Fruit fly (Drosophila melanogaster) whole organism, embryonic: ENCODE measurements around the gene tHMG1.

Source experiments
- Aef1 ChIP-seq: fragments of 200-800 bp; sonication (Bioruptor generic); IDR thresholded peaks from 3 replicates; pipeline ENCODE4 v1.3.6; 2022; ENCODE audit warnings: missing biosample characterization, missing genetic modification characterization
- Atf3 ChIP-seq: fragments of 200-800 bp; sonication (Bioruptor generic); optimal IDR thresholded peaks from 3 replicates; lab custom pipeline; 2016; ENCODE audit warnings: missing biosample characterization, missing genetic modification characterization
- B-H1 ChIP-seq: fragments of 200-800 bp; sonication (Bioruptor generic); IDR thresholded peaks from 3 replicates; pipeline ENCODE4 v1.3.6; 2022; ENCODE audit warnings: missing biosample characterization, missing genetic modification characterization
- CG11247 ChIP-seq: fragments of 200-800 bp; sonication (Bioruptor generic); IDR thresholded peaks from 2 replicates; pipeline ENCODE4 v1.3.6; 2022; ENCODE audit warnings: missing biosample characterization, missing genetic modification characterization
- CG11560 ChIP-seq: fragments of 200-800 bp; sonication (Bioruptor generic); IDR thresholded peaks from 3 replicates; pipeline ENCODE4 v1.3.6; 2022; ENCODE audit warnings: missing biosample characterization, missing genetic modification characterization
- CG11696 ChIP-seq: fragments of 200-800 bp; sonication (Bioruptor generic); IDR thresholded peaks from 2 replicates; pipeline ENCODE4 v1.3.6; 2022; ENCODE audit warnings: missing biosample characterization, missing genetic modification characterization
- CG12744 ChIP-seq: fragments of 200-800 bp; sonication (Bioruptor generic); optimal IDR thresholded peaks from 2 replicates; lab custom pipeline; 2016; ENCODE audit warnings: missing biosample characterization, missing genetic modification characterization
- CG14050 ChIP-seq: fragments of 200-800 bp; sonication (Bioruptor generic); IDR thresholded peaks from 3 replicates; pipeline ENCODE4 v1.3.6; 2022; ENCODE audit warnings: missing biosample characterization, missing genetic modification characterization
- CG14441 ChIP-seq: fragments of 200-800 bp; sonication (Bioruptor generic); IDR thresholded peaks from 2 replicates; pipeline ENCODE4 v1.3.6; 2022; ENCODE audit warnings: missing biosample characterization, missing genetic modification characterization
- CG14710 ChIP-seq: fragments of 200-800 bp; sonication (Bioruptor generic); optimal IDR thresholded peaks from 3 replicates; lab custom pipeline; 2019; ENCODE audit warnings: missing biosample characterization, mild to moderate bottlenecking, missing genetic modification characterization, moderate library complexity
- CG15601 ChIP-seq: fragments of 200-800 bp; sonication (Bioruptor generic); optimal IDR thresholded peaks from 3 replicates; lab custom pipeline; 2019; ENCODE audit warnings: missing biosample characterization, mild to moderate bottlenecking, missing genetic modification characterization, moderate library complexity
- CG2116 ChIP-seq: fragments of 200-800 bp; sonication (Bioruptor generic); optimal IDR thresholded peaks from 3 replicates; lab custom pipeline; 2018; ENCODE audit warnings: missing biosample characterization, mild to moderate bottlenecking, missing genetic modification characterization
- CG30020 ChIP-seq: fragments of 200-800 bp; optimal IDR thresholded peaks from 2 replicates; lab custom pipeline; 2019; ENCODE audit warnings: missing biosample characterization, mild to moderate bottlenecking, missing genetic modification characterization, moderate library complexity
- CG31365 ChIP-seq: fragments of 200-800 bp; sonication (Bioruptor generic); optimal IDR thresholded peaks from 2 replicates; lab custom pipeline; 2018; ENCODE audit warnings: missing biosample characterization, mild to moderate bottlenecking, missing genetic modification characterization
- CG33557 ChIP-seq: fragments of 200-800 bp; sonication (Bioruptor generic); optimal IDR thresholded peaks from 2 replicates; lab custom pipeline; 2019; ENCODE audit warnings: missing biosample characterization, mild to moderate bottlenecking, missing genetic modification characterization, moderate library complexity
- CG3995 ChIP-seq: fragments of 200-800 bp; sonication (Bioruptor generic); optimal IDR thresholded peaks from 3 replicates; lab custom pipeline; 2016; ENCODE audit warnings: missing biosample characterization, missing genetic modification characterization
- CG4730 ChIP-seq: fragments of 200-800 bp; sonication (Bioruptor generic); IDR thresholded peaks from 2 replicates; pipeline ENCODE4 v1.3.6; 2022; ENCODE audit warnings: missing biosample characterization, missing genetic modification characterization
- CG6765 ChIP-seq: fragments of 200-800 bp; sonication (Bioruptor generic); optimal IDR thresholded peaks from 3 replicates; lab custom pipeline; 2017; ENCODE audit warnings: missing biosample characterization, mild to moderate bottlenecking, missing genetic modification characterization
- CG7271 ChIP-seq: fragments of 200-800 bp; sonication (Bioruptor generic); optimal IDR thresholded peaks from 2 replicates; lab custom pipeline; 2018; ENCODE audit warnings: missing biosample characterization, mild to moderate bottlenecking, missing genetic modification characterization, moderate library complexity
- CG7786 ChIP-seq: fragments of 200-800 bp; sonication (Bioruptor generic); optimal IDR thresholded peaks from 2 replicates; lab custom pipeline; 2016; ENCODE audit warnings: missing biosample characterization, missing genetic modification characterization
- CG9437 ChIP-seq: fragments of 200-800 bp; sonication (Bioruptor generic); optimal IDR thresholded peaks from 2 replicates; lab custom pipeline; 2018; ENCODE audit warnings: missing biosample characterization, mild to moderate bottlenecking, missing genetic modification characterization
- Hey ChIP-seq: fragments of 200-800 bp; sonication (Bioruptor generic); optimal IDR thresholded peaks from 3 replicates; lab custom pipeline; 2018; ENCODE audit warnings: missing biosample characterization, mild to moderate bottlenecking, missing genetic modification characterization
- Hr78 ChIP-seq, 2 experiments: fragments of 200-800 bp in 1 of 2; fragments of >200 bp in 1 of 2; sonication (Bioruptor generic) in 1 of 2; optimal IDR thresholded peaks; 2 replicates each; lab custom pipeline; 2017 to 2019; ENCODE audit warnings: missing biosample characterization in 2 of 2, missing genetic modification characterization in 2 of 2, mild to moderate bottlenecking in 1 of 2, moderate library complexity in 1 of 2
- Lpt ChIP-seq: fragments of >200 bp; optimal IDR thresholded peaks from 2 replicates; lab custom pipeline; 2018; ENCODE audit warnings: missing biosample characterization, missing genetic modification characterization
- Med ChIP-seq: fragments of 200-800 bp; sonication (Bioruptor generic); peaks from one replicate; lab custom pipeline; 2016; ENCODE audit warnings: missing biosample characterization, missing genetic modification characterization, mild to moderate bottlenecking, inconsistent platforms, moderate library complexity
- Pdp1 ChIP-seq, 2 experiments: fragments of 200-800 bp; sonication (Bioruptor generic); optimal IDR thresholded peaks; 3 replicates each; lab custom pipeline; 2016; ENCODE audit warnings: missing biosample characterization in 2 of 2, missing genetic modification characterization in 2 of 2, mild to moderate bottlenecking in 1 of 2, moderate library complexity in 1 of 2
- Usf ChIP-seq: fragments of 200-800 bp; sonication (Bioruptor generic); optimal IDR thresholded peaks from 2 replicates; lab custom pipeline; 2017; ENCODE audit warnings: missing genotype, missing biosample characterization, missing genetic modification characterization
- al ChIP-seq: fragments of 200-800 bp; sonication (Bioruptor generic); IDR thresholded peaks from 2 replicates; pipeline ENCODE4 v1.3.6; 2022; ENCODE audit warnings: missing biosample characterization, missing genetic modification characterization
- chinmo ChIP-seq: fragments of 200-800 bp; sonication (Bioruptor generic); IDR thresholded peaks from 4 replicates; pipeline ENCODE4 v1.3.6; 2022; ENCODE audit warnings: missing biosample characterization, missing genetic modification characterization; ENCODE audit not compliant: partially characterized antibody
- chm ChIP-seq: fragments of 200-800 bp; sonication (Bioruptor generic); IDR thresholded peaks from 2 replicates; pipeline ENCODE4 v1.3.6; 2022; ENCODE audit warnings: missing biosample characterization, missing genetic modification characterization
- chn ChIP-seq: fragments of 200-800 bp; sonication (Bioruptor generic); optimal IDR thresholded peaks from 2 replicates; lab custom pipeline; 2016; ENCODE audit warnings: missing biosample characterization, missing genetic modification characterization
- dpn ChIP-seq, 2 experiments: fragments of 200-800 bp; sonication (Bioruptor generic); optimal IDR thresholded peaks; 3 replicates each; lab custom pipeline; 2016; ENCODE audit warnings: missing biosample characterization in 2 of 2, missing genetic modification characterization in 2 of 2
- eve ChIP-seq, 2 experiments: fragments of >200 bp; optimal IDR thresholded peaks; 2 replicates each; lab custom pipeline; 2017; ENCODE audit warnings: missing biosample characterization in 2 of 2, missing genetic modification characterization in 2 of 2
- fru ChIP-seq: fragments of >200 bp; optimal IDR thresholded peaks from 2 replicates; lab custom pipeline; 2017
- gcm ChIP-seq: fragments of 200-800 bp; sonication (Bioruptor generic); optimal IDR thresholded peaks from 2 replicates; lab custom pipeline; 2019; ENCODE audit warnings: missing biosample characterization, mild to moderate bottlenecking, missing genetic modification characterization, moderate library complexity
- inv ChIP-seq: fragments of 200-800 bp; sonication (Bioruptor generic); IDR thresholded peaks from 2 replicates; pipeline ENCODE4 v1.3.6; 2022; ENCODE audit warnings: missing biosample characterization, missing genetic modification characterization; ENCODE audit not compliant: partially characterized antibody
- lbe ChIP-seq: fragments of 200-800 bp; sonication (Bioruptor generic); optimal IDR thresholded peaks from 2 replicates; lab custom pipeline; 2016; ENCODE audit warnings: missing biosample characterization, mild to moderate bottlenecking, missing genetic modification characterization
- lilli ChIP-seq: fragments of 200-800 bp; sonication (Bioruptor generic); optimal IDR thresholded peaks from 3 replicates; lab custom pipeline; 2016; ENCODE audit warnings: missing biosample characterization, missing genetic modification characterization
- nerfin-1 ChIP-seq: fragments of 200-800 bp; sonication (Bioruptor generic); optimal IDR thresholded peaks from 3 replicates; lab custom pipeline; 2019; ENCODE audit warnings: missing biosample characterization, mild to moderate bottlenecking, missing genetic modification characterization, moderate library complexity
- peb ChIP-seq: fragments of 200-800 bp; sonication (Bioruptor generic); IDR thresholded peaks from 2 replicates; pipeline ENCODE4 v1.3.6; 2022; ENCODE audit warnings: missing biosample characterization, missing genetic modification characterization
- pum ChIP-seq: fragments of 200-800 bp; sonication (Bioruptor generic); optimal IDR thresholded peaks from 2 replicates; lab custom pipeline; 2016; ENCODE audit warnings: missing biosample characterization, missing genetic modification characterization
- ranshi ChIP-seq: fragments of 200-800 bp; sonication (Bioruptor generic); IDR thresholded peaks from 2 replicates; pipeline ENCODE4 v1.3.6; 2022; ENCODE audit warnings: missing biosample characterization, missing genetic modification characterization
- rib ChIP-seq: fragments of 200-800 bp; sonication (Bioruptor generic); IDR thresholded peaks from 2 replicates; pipeline ENCODE4 v1.3.6; 2022; ENCODE audit warnings: missing biosample characterization, missing genetic modification characterization
- sens ChIP-seq: fragments of 200-800 bp; sonication (Bioruptor generic); peaks from one replicate; lab custom pipeline; 2016; ENCODE audit warnings: missing biosample characterization, missing genetic modification characterization
- sisA ChIP-seq: fragments of 200-800 bp; sonication (Bioruptor generic); IDR thresholded peaks from 2 replicates; pipeline ENCODE4 v1.3.6; 2022; ENCODE audit warnings: missing biosample characterization, missing genetic modification characterization
- ssp ChIP-seq: fragments of 200-800 bp; sonication (Bioruptor generic); IDR thresholded peaks from 2 replicates; pipeline ENCODE4 v1.3.6; 2022; ENCODE audit warnings: missing biosample characterization, missing genetic modification characterization
- trem ChIP-seq: fragments of 200-800 bp; optimal IDR thresholded peaks from 3 replicates; lab custom pipeline; 2019; ENCODE audit warnings: missing biosample characterization, mild to moderate bottlenecking, missing genetic modification characterization, moderate library complexity
- tup ChIP-seq: fragments of 200-800 bp; sonication (Bioruptor generic); optimal IDR thresholded peaks from 2 replicates; lab custom pipeline; 2016; ENCODE audit warnings: missing biosample characterization, mild to moderate bottlenecking, missing genetic modification characterization, moderate library complexity
- vfl ChIP-seq: fragments of 200-800 bp; sonication (Bioruptor generic); optimal IDR thresholded peaks from 2 replicates; lab custom pipeline; 2016; ENCODE audit warnings: missing biosample characterization, missing genetic modification characterization
- wek ChIP-seq: fragments of 200-800 bp; sonication (Bioruptor generic); optimal IDR thresholded peaks from 3 replicates; lab custom pipeline; 2018; ENCODE audit warnings: missing biosample characterization, mild to moderate bottlenecking, missing genetic modification characterization, moderate library complexity
- wor ChIP-seq: fragments of 200-800 bp; sonication (Bioruptor generic); IDR thresholded peaks from 2 replicates; pipeline ENCODE4 v1.3.6; 2022; ENCODE audit warnings: missing biosample characterization, missing genetic modification characterization

tHMG1 gene

dm6 chr3R:22525546-22526352, 34.1 kb downstream of the tHMG1 start (continued):
- TF ChIP-seq Usf (GFP tag; lab: Kevin White, UChicago) (no peak), ranshi (no peak), CG14710 (no peak), CG33557 (GFP tag; lab: Kevin White, UChicago) (no peak), CG6765 (GFP tag; lab: Kevin White, UChicago) (no peak), Pdp1 (GFP tag; optimal IDR thresholded peaks at IDR 0.05; lab: Kevin White, UChicago) (peak in 1 of 2 experiments; percentile 4), inv (GFP tag; lab: Robert Waterston, UW) (no peak), sens (GFP tag; lab: Kevin White, UChicago) (peak; percentile 64), lbe (GFP tag; lab: Kevin White, UChicago) (no peak), peb (GFP tag; lab: Robert Waterston, UW) (no peak), CG2116 (GFP tag; lab: Kevin White, UChicago) (no peak), sisA (GFP tag; lab: Robert Waterston, UW) (peak; percentile 16; the same call in 1 of the 2 replicates), nerfin-1 (tag; lab: Kevin White, UChicago) (no peak), CG9437 (peak; percentile 36), Aef1 (no peak), B-H1 (GFP tag; lab: Robert Waterston, UW) (no peak), ssp (GFP tag; lab: Robert Waterston, UW) (no peak), fru (lab: Kevin White, UChicago) (no peak), CG31365 (tag; lab: Kevin White, UChicago) (no peak), chinmo (0 out of 4 replicates have a peak, but pooled peaks have one; percentile 15), wor (GFP tag; lab: Robert Waterston, UW) (no peak), Lpt (no peak), tup (no peak), CG14441 (no peak), CG7271 (no peak), rib (GFP tag; lab: Robert Waterston, UW) (no peak), CG11247 (GFP tag; lab: Robert Waterston, UW) (no peak), dpn (GFP tag; optimal IDR thresholded peaks at IDR 0.05; lab: Kevin White, UChicago) (no peak), eve (GFP tag; optimal IDR thresholded peaks at IDR 0.05; lab: Kevin White, UChicago) (peak in 1 of 2 experiments; percentile 69), trem (no peak), CG11560 (tag; lab: Robert Waterston, UW) (no peak), wek (GFP tag; lab: Kevin White, UChicago) (no peak), gcm (GFP tag; lab: Kevin White, UChicago) (no peak), CG11696 (GFP tag; lab: Robert Waterston, UW) (0 out of 2 replicates have a peak, but pooled peaks have one; percentile 22), lilli (GFP tag; lab: Kevin White, UChicago) (no peak), CG4730 (GFP tag; lab: Robert Waterston, UW) (no peak), chm (no peak), CG3995 (GFP tag; lab: Kevin White, UChicago) (no peak), chn (GFP tag; lab: Kevin White, UChicago) (no peak), vfl (GFP tag; lab: Kevin White, UChicago) (no peak), Hr78 (GFP tag; optimal IDR thresholded peaks at IDR 0.05; lab: Kevin White, UChicago) (no peak), CG14050 (GFP tag; lab: Robert Waterston, UW) (no peak), CG7786 (GFP tag; lab: Kevin White, UChicago) (no peak), Med (GFP tag; lab: Kevin White, UChicago) (peak; percentile 20), Hey (tag; lab: Kevin White, UChicago) (peak; percentile 56), CG15601 (no peak), Atf3 (GFP tag; lab: Kevin White, UChicago) (no peak), pum (no peak), CG30020 (tag; lab: Kevin White, UChicago) (no peak), CG12744 (GFP tag; lab: Kevin White, UChicago) (no peak), al (no peak)
